Fruit fly (Drosophila melanogaster) whole organism, adult: ENCODE data around the gene CG13049.

Experiments
- CG11617 ChIP-seq: fragments of 200-800 bp; sonication (Bioruptor generic); optimal IDR thresholded peaks from 2 replicates; lab custom pipeline; 2017; ENCODE audit warnings: mild to moderate bottlenecking, missing biosample characterization, missing genetic modification reagents, missing genetic modification characterization
- CG1620 ChIP-seq: fragments of 200-800 bp; sonication (Bioruptor generic); optimal IDR thresholded peaks from 2 replicates; lab custom pipeline; 2016; ENCODE audit warnings: missing biosample characterization, missing genetic modification characterization
- CG7045 ChIP-seq: fragments of 200-800 bp; sonication (Bioruptor generic); optimal IDR thresholded peaks from 2 replicates; lab custom pipeline; 2017; ENCODE audit warnings: missing biosample characterization, mild to moderate bottlenecking, missing genetic modification characterization
- CG7101 ChIP-seq: fragments of 200-800 bp; sonication (Bioruptor generic); optimal IDR thresholded peaks from 2 replicates; lab custom pipeline; 2018; ENCODE audit warnings: missing biosample characterization, mild to moderate bottlenecking, missing genetic modification characterization, moderate library complexity
- Clk ChIP-seq: fragments of 200-800 bp; sonication (Bioruptor generic); optimal IDR thresholded peaks from 2 replicates; lab custom pipeline; 2017; ENCODE audit warnings: missing biosample characterization, missing genetic modification characterization
- Crg-1 ChIP-seq: fragments of 200-800 bp; sonication (Bioruptor generic); optimal IDR thresholded peaks from 2 replicates; lab custom pipeline; 2016; ENCODE audit warnings: missing biosample characterization, missing genetic modification characterization
- Hr96 ChIP-seq: fragments of 200-800 bp; sonication (Bioruptor generic); optimal IDR thresholded peaks from 2 replicates; lab custom pipeline; 2016; ENCODE audit warnings: missing biosample characterization, missing genetic modification characterization
- Mnt ChIP-seq: fragments of 200-800 bp; sonication (Bioruptor generic); optimal IDR thresholded peaks from 2 replicates; lab custom pipeline; 2016; ENCODE audit warnings: missing biosample characterization, mild to moderate bottlenecking, missing genetic modification characterization
- cic ChIP-seq: fragments of 200-800 bp; sonication (Bioruptor generic); optimal IDR thresholded peaks from 2 replicates; lab custom pipeline; 2017; ENCODE audit warnings: missing biosample characterization, mild to moderate bottlenecking, missing genetic modification characterization, moderate library complexity
- kay ChIP-seq: fragments of 200-800 bp; sonication (Bioruptor generic); peaks from one replicate; lab custom pipeline; 2016; ENCODE audit warnings: missing biosample characterization, missing genetic modification characterization, borderline replicate concordance
- pad ChIP-seq: fragments of 200-800 bp; sonication (Bioruptor generic); optimal IDR thresholded peaks from 3 replicates; lab custom pipeline; 2017; ENCODE audit warnings: missing biosample characterization, missing genetic modification characterization, mild to moderate bottlenecking, moderate library complexity, missing genetic modification reagents
- tj ChIP-seq: fragments of 200-800 bp; sonication (Bioruptor generic); optimal IDR thresholded peaks from 3 replicates; lab custom pipeline; 2017; ENCODE audit warnings: missing biosample characterization, mild to moderate bottlenecking, missing genetic modification characterization, moderate library complexity
- toe ChIP-seq: fragments of 200-800 bp; sonication (Bioruptor generic); optimal IDR thresholded peaks from 2 replicates; lab custom pipeline; 2016; ENCODE audit warnings: missing biosample characterization, missing genetic modification characterization

DNA sequence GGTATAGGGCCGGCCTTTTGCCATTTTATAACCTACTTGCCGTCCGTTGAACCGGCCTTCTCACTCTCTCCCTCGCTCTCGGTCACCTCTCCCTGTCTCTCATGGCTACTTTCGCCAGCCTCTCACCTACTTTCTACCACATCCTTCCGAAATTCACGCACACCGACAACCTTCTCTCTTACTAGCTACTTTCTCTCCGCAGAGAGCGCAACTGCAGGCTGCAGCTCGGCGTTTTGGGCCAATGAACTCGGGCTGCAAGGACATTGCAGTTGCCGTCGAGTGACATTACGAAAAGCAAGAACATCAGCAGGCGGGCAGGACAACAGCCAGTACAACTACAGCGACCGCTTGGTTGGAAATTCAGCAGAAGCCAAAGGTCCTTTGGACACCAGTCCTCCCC, 40.4 kb downstream of the CG13049 start:
- TF ChIP-seq kay (GFP tag; lab: Kevin White, UChicago) (no peak), tj (GFP tag; lab: Kevin White, UChicago) (no peak), CG7101 (tag; lab: Kevin White, UChicago) (no peak), pad (no peak), CG7045 (GFP tag; lab: Kevin White, UChicago) (no peak), cic (GFP tag; lab: Kevin White, UChicago) (no peak), toe (GFP tag; lab: Kevin White, UChicago) (no peak), CG11617 (no peak), Clk (GFP tag; lab: Kevin White, UChicago) (no peak), CG1620 (GFP tag; lab: Kevin White, UChicago) (no peak), Crg-1 (GFP tag; lab: Kevin White, UChicago) (no peak), Mnt (GFP tag; lab: Kevin White, UChicago) (no peak), Hr96 (GFP tag; lab: Kevin White, UChicago) (no peak)
